Fruit fly (Drosophila melanogaster) whole organism, wandering third instar larva: Measurements from ENCODE around the gene CG2839.

Experiments used
- CrebA ChIP-seq: fragments of 200-800 bp; sonication (Bioruptor generic); optimal IDR thresholded peaks from 2 replicates; lab custom pipeline; 2016; ENCODE audit warnings: missing biosample characterization, mild to moderate bottlenecking, missing genetic modification characterization, borderline replicate concordance
- Mio ChIP-seq: sonication (Bioruptor generic); optimal IDR thresholded peaks from 2 replicates; lab custom pipeline; 2016; ENCODE audit warnings: missing biosample characterization, missing genetic modification characterization
- Myc ChIP-seq: fragments of >200 bp; optimal IDR thresholded peaks from 2 replicates; lab custom pipeline; 2017
- OdsH ChIP-seq: fragments of 200-800 bp; sonication (Bioruptor generic); optimal IDR thresholded peaks from 2 replicates; lab custom pipeline; 2016; ENCODE audit warnings: missing biosample characterization, mild to moderate bottlenecking, missing genetic modification characterization
- dl ChIP-seq, 2 experiments: fragments of 175-275, 200-275 bp in 1 of 2; fragments of 200-275 bp in 1 of 2; sonication (Bioruptor generic); optimal IDR thresholded peaks; lab custom pipeline; 2018; ENCODE audit warnings: mild to moderate bottlenecking in 2 of 2, missing biosample characterization in 2 of 2, missing genetic modification characterization in 2 of 2, moderate library complexity in 2 of 2; ENCODE audit not compliant: partially characterized antibody in 2 of 2, insufficient read depth in 1 of 2
- h ChIP-seq: fragments of 200-800 bp; sonication (Bioruptor generic); optimal IDR thresholded peaks from 3 replicates; lab custom pipeline; 2016; ENCODE audit warnings: missing biosample characterization, mild to moderate bottlenecking, missing genetic modification characterization
- jim ChIP-seq: fragments of 175-275, 200-325 bp; sonication (Bioruptor generic); optimal IDR thresholded peaks from 2 replicates; lab custom pipeline; 2016; ENCODE audit warnings: missing biosample characterization, mild to moderate bottlenecking, missing genetic modification characterization
- lola ChIP-seq: fragments of >200 bp; optimal IDR thresholded peaks from 2 replicates; lab custom pipeline; 2017; ENCODE audit warnings: missing biosample characterization, missing genetic modification characterization
- pan ChIP-seq: fragments of >200 bp; optimal IDR thresholded peaks from 2 replicates; lab custom pipeline; 2017
- psq ChIP-seq: fragments of 200-800 bp; sonication (Bioruptor generic); optimal IDR thresholded peaks from 3 replicates; lab custom pipeline; 2017; ENCODE audit warnings: missing biosample characterization, mild to moderate bottlenecking, missing genetic modification characterization, moderate library complexity

- TF ChIP-seq OdsH (no peak), psq (GFP tag; lab: Kevin White, UChicago) (no peak), Myc (lab: Kevin White, UChicago) (no peak), jim (GFP tag; lab: Kevin White, UChicago) (no peak), pan (no peak), dl (GFP tag; optimal IDR thresholded peaks at IDR 0.05; lab: Kevin White, UChicago; ENCODE audit: insufficient read depth in 1 of 2, partially characterized antibody in 2 of 2) (no peak), CrebA (GFP tag; lab: Kevin White, UChicago) (no peak), lola (no peak), h (GFP tag; lab: Kevin White, UChicago) (peak; percentile 39), Mio (GFP tag; lab: Kevin White, UChicago) (no peak)
Observed at dm6 chr2L:606952-607351, 18.5 kb upstream of the CG2839 start.
